Worm (Caenorhabditis elegans): Measurements from ENCODE around the gene F46F2.5.
A peak's percentile ranks its signal among the peaks of the same experiment; 100 is the strongest.

The F46F2.5 gene

ce11 chrX:15242726-15243125, 19.8 kb upstream of the F46F2.5 start (continued):
- TF ChIP-seq K12H6.12 (tag; optimal IDR thresholded peaks at IDR 0.05) (no peak), F23B12.7 (tag; optimal IDR thresholded peaks at IDR 0.05; ENCODE audit: insufficient read depth) (no peak), zim-3 (tag; optimal IDR thresholded peaks at IDR 0.05) (no peak), ets-4 (GFP tag; optimal IDR thresholded peaks at IDR 0.05) (no peak), rcor-1 (GFP tag; IDR thresholded peaks at IDR 0.05) (no peak), tlf-1 (GFP tag; optimal IDR thresholded peaks at IDR 0.05) (no peak), snpc-4 (GFP tag; optimal IDR thresholded peaks at IDR 0.05) (peak; percentile 54), snpc-4 (tag; optimal IDR thresholded peaks at IDR 0.05) (peak in 1 of 4 experiments; percentile 66), lsl-1 (GFP tag; optimal IDR thresholded peaks at IDR 0.05) (no peak), zfh-2 (GFP tag; conservative IDR thresholded peaks at IDR 0.05) (no peak), Y53G8AR.9 (GFP tag; conservative IDR thresholded peaks at IDR 0.05) (no peak), B0261.1 (tag; optimal IDR thresholded peaks at IDR 0.05) (peak; percentile 73), snpc-1.3 (tag; optimal IDR thresholded peaks at IDR 0.05; ENCODE audit: insufficient read depth) (peak; percentile 17), rec-8 (tag; optimal IDR thresholded peaks at IDR 0.05) (peak in 1 of 2 experiments; percentile 24), nhr-27 (tag; optimal IDR thresholded peaks at IDR 0.05) (no peak), let-607 (tag; optimal IDR thresholded peaks at IDR 0.05) (no peak), F57C9.4 (tag; optimal IDR thresholded peaks at IDR 0.05) (no peak), him-1 (tag; optimal IDR thresholded peaks at IDR 0.05) (peak; percentile 86), C06A6.2 (GFP tag; conservative IDR thresholded peaks at IDR 0.05) (no peak), mxl-1 (tag; optimal IDR thresholded peaks at IDR 0.05) (no peak), nhr-90 (tag; optimal IDR thresholded peaks at IDR 0.05) (no peak), F39B2.1 (GFP tag; IDR thresholded peaks at IDR 0.05) (no peak), die-1 (tag; optimal IDR thresholded peaks at IDR 0.05) (peak; percentile 47), xnd-1 (tag; optimal IDR thresholded peaks at IDR 0.05) (no peak), C17E4.6 (GFP tag; IDR thresholded peaks at IDR 0.05) (no peak), fkh-3 (tag; optimal IDR thresholded peaks at IDR 0.05) (no peak), pha-4 (tag; optimal IDR thresholded peaks at IDR 0.05) (no peak), ceh-91 (GFP tag; IDR thresholded peaks at IDR 0.05) (no peak), nhr-80 (tag; optimal IDR thresholded peaks at IDR 0.05) (no peak), K11D2.4 (GFP tag; IDR thresholded peaks at IDR 0.05) (no peak), madf-6 (GFP tag; IDR thresholded peaks at IDR 0.05) (peak; percentile 15; the same call in 1 of the 2 replicates), hmg-1.2 (GFP tag; IDR thresholded peaks at IDR 0.05) (peak; percentile 64), attf-5 (GFP tag; optimal IDR thresholded peaks at IDR 0.05) (no peak), dox-1 (GFP tag; IDR thresholded peaks at IDR 0.05) (no peak), egl-18 (GFP tag; IDR thresholded peaks at IDR 0.05) (no peak), attf-6 (GFP tag; IDR thresholded peaks at IDR 0.05) (no peak), lin-26 (GFP tag; IDR thresholded peaks at IDR 0.05) (peak; percentile 66), let-526 (GFP tag; IDR thresholded peaks at IDR 0.05) (no peak), ztf-25 (GFP tag; IDR thresholded peaks at IDR 0.05) (peak; percentile 48; the same call in 1 of the 2 replicates), lin-35 (GFP tag; optimal IDR thresholded peaks at IDR 0.05) (no peak), Y79H2A.3 (GFP tag; conservative IDR thresholded peaks at IDR 0.05) (no peak), hsf-1 (GFP tag; IDR thresholded peaks at IDR 0.05) (no peak), ceh-100 (GFP tag; IDR thresholded peaks at IDR 0.05) (no peak), Y95B8A.8 (GFP tag; IDR thresholded peaks at IDR 0.05) (0 out of 2 replicates have a peak, but pooled peaks have one; percentile 37)

Measured in whole organism, young adult.